Fruit fly (Drosophila melanogaster): ENCODE results near the gene CG32856.

Gene CG32856

dm6 chr3R:15965169-15965568 is at the start of gene CG32856, which contains the start of gene Rbf2:
TSS of gene CG32856 (minus strand) at chr3R:15965351.
TSS of gene Rbf2 (plus strand) at chr3R:15965446.
- TF ChIP-seq brk (GFP tag; optimal IDR thresholded peaks at IDR 0.05) (no peak), Rel (GFP tag; optimal IDR thresholded peaks at IDR 0.05) (no peak), Rel (tag; optimal IDR thresholded peaks at IDR 0.05) (no peak), GATAd (GFP tag; optimal IDR thresholded peaks at IDR 0.05) (peak; percentile 54), Abd-B (GFP tag; optimal IDR thresholded peaks at IDR 0.05) (no peak), sage (GFP tag; optimal IDR thresholded peaks at IDR 0.05) (no peak), psq (GFP tag; optimal IDR thresholded peaks at IDR 0.05) (peak; percentile 84), ey (GFP tag; optimal IDR thresholded peaks at IDR 0.05) (peak; percentile 91), rgr (GFP tag; optimal IDR thresholded peaks at IDR 0.05) (peak; percentile 95), CrebA (GFP tag; optimal IDR thresholded peaks at IDR 0.05; ENCODE audit: borderline replicate concordance) (no peak), br (GFP tag; optimal IDR thresholded peaks at IDR 0.05) (peak; percentile 91), Hr83 (GFP tag; optimal IDR thresholded peaks at IDR 0.05; ENCODE audit: poor library complexity, severe bottlenecking) (peak; percentile 65), woc (GFP tag; optimal IDR thresholded peaks at IDR 0.05) (peak; percentile 90), Dif (GFP tag; optimal IDR thresholded peaks at IDR 0.05; ENCODE audit: partially characterized antibody) (no peak), Dfd (GFP tag; optimal IDR thresholded peaks at IDR 0.05) (no peak), OdsH (GFP tag; optimal IDR thresholded peaks at IDR 0.05) (peak; percentile 91), jim (GFP tag; optimal IDR thresholded peaks at IDR 0.05) (no peak), lola (GFP tag; optimal IDR thresholded peaks at IDR 0.05) (no peak), CG9705 (GFP tag; optimal IDR thresholded peaks at IDR 0.05) (peak; percentile 21), CG32264 (GFP tag; optimal IDR thresholded peaks at IDR 0.05) (no peak), sv (GFP tag; optimal IDR thresholded peaks at IDR 0.05) (peak; percentile 79), h (GFP tag; optimal IDR thresholded peaks at IDR 0.05) (peak; percentile 88), tai (GFP tag; optimal IDR thresholded peaks at IDR 0.05) (no peak), foxo (GFP tag; optimal IDR thresholded peaks at IDR 0.05) (peak in 1 of 2 experiments; percentile 90), fru (GFP tag; optimal IDR thresholded peaks at IDR 0.05) (peak; percentile 80), Hnf4 (GFP tag; optimal IDR thresholded peaks at IDR 0.05) (peak; percentile 96), Sp1 (GFP tag; optimal IDR thresholded peaks at IDR 0.05) (no peak), usp (GFP tag; optimal IDR thresholded peaks at IDR 0.05) (no peak), Jra (GFP tag; optimal IDR thresholded peaks at IDR 0.05) (peak; percentile 94), Mio (GFP tag; optimal IDR thresholded peaks at IDR 0.05) (peak; percentile 59), dsf (GFP tag; optimal IDR thresholded peaks at IDR 0.05; ENCODE audit: borderline replicate concordance) (peak; percentile 91), dl (GFP tag; optimal IDR thresholded peaks at IDR 0.05; ENCODE audit: insufficient read depth in 1 of 2, partially characterized antibody in 2 of 2) (no peak), Hr78 (GFP tag; optimal IDR thresholded peaks at IDR 0.05) (no peak), dmrt93B (GFP tag; optimal IDR thresholded peaks at IDR 0.05) (no peak), Vsx2 (GFP tag; optimal IDR thresholded peaks at IDR 0.05; ENCODE audit: partially characterized antibody) (no peak), pan (optimal IDR thresholded peaks at IDR 0.05) (no peak), Myc (optimal IDR thresholded peaks at IDR 0.05) (no peak), N (GFP tag; optimal IDR thresholded peaks at IDR 0.05) (no peak), HLH106 (tag; optimal IDR thresholded peaks at IDR 0.05) (peak; percentile 71)

- TF ChIP-seq h (GFP tag; optimal IDR thresholded peaks at IDR 0.05), result peak; percentile 18
- no peak for TF ChIP-seq Sp1 (GFP tag; optimal IDR thresholded peaks at IDR 0.05)
- no peak for TF ChIP-seq N (GFP tag; optimal IDR thresholded peaks at IDR 0.05)
- TF ChIP-seq dsf (GFP tag; optimal IDR thresholded peaks at IDR 0.05; ENCODE audit: borderline replicate concordance), result no peak
- no peak for TF ChIP-seq sv (GFP tag; optimal IDR thresholded peaks at IDR 0.05)
Measured at dm6 chr3R:16014573-16014972, 49.4 kb upstream of the CG32856 start.

dm6 chr3R:16013580-16013979 is 48.4 kb upstream of the CG32856 start:
- TF ChIP-seq ey (GFP tag; optimal IDR thresholded peaks at IDR 0.05) (no peak), dl (GFP tag; optimal IDR thresholded peaks at IDR 0.05; ENCODE audit: insufficient read depth in 1 of 2, partially characterized antibody in 2 of 2) (no peak), CG9705 (GFP tag; optimal IDR thresholded peaks at IDR 0.05) (no peak), psq (GFP tag; optimal IDR thresholded peaks at IDR 0.05) (no peak), CG32264 (GFP tag; optimal IDR thresholded peaks at IDR 0.05) (no peak), sage (GFP tag; optimal IDR thresholded peaks at IDR 0.05) (no peak), pan (optimal IDR thresholded peaks at IDR 0.05) (no peak), lola (GFP tag; optimal IDR thresholded peaks at IDR 0.05) (no peak), GATAd (GFP tag; optimal IDR thresholded peaks at IDR 0.05) (no peak), HLH106 (tag; optimal IDR thresholded peaks at IDR 0.05) (no peak), Vsx2 (GFP tag; optimal IDR thresholded peaks at IDR 0.05; ENCODE audit: partially characterized antibody) (no peak), Mio (GFP tag; optimal IDR thresholded peaks at IDR 0.05) (no peak), dmrt93B (GFP tag; optimal IDR thresholded peaks at IDR 0.05) (no peak)

All from whole organism, wandering third instar larva.